Worm (Caenorhabditis elegans) whole organism, mixed stage, embryonic: ENCODE measurements around the gene R04B3.2.

Experiments
- blmp-1 ChIP-seq: fragments of 150-350 bp; optimal IDR thresholded peaks from 2 replicates; lab custom pipeline; 2014; ENCODE audit warnings: missing biosample characterization, missing genetic modification characterization
- cnd-1 ChIP-seq: fragments of 200-800 bp; sonication (Bioruptor generic); optimal IDR thresholded peaks from 2 replicates; lab custom pipeline; 2018; ENCODE audit warnings: mild to moderate bottlenecking, missing genetic modification characterization, missing compliant biosample characterization
- flh-1 ChIP-seq: fragments of 200-800 bp; sonication (Bioruptor generic); optimal IDR thresholded peaks from 2 replicates; lab custom pipeline; 2018; ENCODE audit warnings: mild to moderate bottlenecking, missing genetic modification characterization, moderate library complexity, missing compliant biosample characterization
- hlh-1 ChIP-seq: fragments of 150-350 bp; optimal IDR thresholded peaks from 2 replicates; lab custom pipeline; 2014; ENCODE audit warnings: missing biosample characterization, missing genetic modification reagents, missing genetic modification characterization
- lin-13 ChIP-seq: fragments of 150-350 bp; optimal IDR thresholded peaks from 2 replicates; lab custom pipeline; 2014; ENCODE audit warnings: missing biosample characterization, missing genetic modification characterization
- mab-5 ChIP-seq: fragments of 150-350 bp; optimal IDR thresholded peaks from 2 replicates; lab custom pipeline; 2014; ENCODE audit warnings: missing biosample characterization, missing genetic modification characterization
- mep-1 ChIP-seq: fragments of 150-350 bp; optimal IDR thresholded peaks from 2 replicates; lab custom pipeline; 2017; ENCODE audit warnings: missing biosample characterization, missing genetic modification reagents, missing genetic modification characterization, inconsistent platforms
- nhr-12 ChIP-seq: fragments of 150-350 bp; optimal IDR thresholded peaks from 2 replicates; lab custom pipeline; 2014; ENCODE audit warnings: missing biosample characterization, missing genetic modification characterization
- nhr-237 ChIP-seq: fragments of 150-350 bp; optimal IDR thresholded peaks from 2 replicates; lab custom pipeline; 2014; ENCODE audit warnings: missing biosample characterization, missing genetic modification characterization
- snpc-4 ChIP-seq: fragments of 150-350 bp; optimal IDR thresholded peaks from 2 replicates; lab custom pipeline; 2014; ENCODE audit warnings: missing biosample characterization, missing genetic modification characterization
- sptf-1 ChIP-seq: sonication (generic microtip); optimal IDR thresholded peaks from 2 replicates; lab custom pipeline; 2017; ENCODE audit warnings: mild to moderate bottlenecking, missing genetic modification characterization, moderate library complexity, missing compliant biosample characterization
- unc-62 ChIP-seq: fragments of 150-350 bp; optimal IDR thresholded peaks from 2 replicates; lab custom pipeline; 2014; ENCODE audit warnings: missing biosample characterization, missing genetic modification reagents, missing genetic modification characterization
- ztf-11 ChIP-seq: fragments of 150-350 bp; optimal IDR thresholded peaks from 2 replicates; lab custom pipeline; 2014; ENCODE audit warnings: missing biosample characterization, missing genetic modification characterization

- TF ChIP-seq blmp-1 (no peak), sptf-1 (tag; lab: Kevin White, UChicago) (no peak), mep-1 (no peak), snpc-4 (tag; lab: Kevin White, UChicago) (no peak), lin-13 (tag; lab: Kevin White, UChicago) (no peak), flh-1 (GFP tag; lab: Kevin White, UChicago) (no peak), cnd-1 (tag; lab: Kevin White, UChicago) (no peak), unc-62 (GFP tag; lab: Kevin White, UChicago) (peak; percentile 54), ztf-11 (no peak), mab-5 (tag; lab: Kevin White, UChicago) (no peak), nhr-237 (tag; lab: Kevin White, UChicago) (no peak), nhr-12 (tag; lab: Kevin White, UChicago) (no peak), hlh-1 (no peak)
Observed at ce11 chrX:2426932-2427331, 46.6 kb downstream of the R04B3.2 start.
